Worm (Caenorhabditis elegans): ENCODE data around the gene C23G10.5.

DNA sequence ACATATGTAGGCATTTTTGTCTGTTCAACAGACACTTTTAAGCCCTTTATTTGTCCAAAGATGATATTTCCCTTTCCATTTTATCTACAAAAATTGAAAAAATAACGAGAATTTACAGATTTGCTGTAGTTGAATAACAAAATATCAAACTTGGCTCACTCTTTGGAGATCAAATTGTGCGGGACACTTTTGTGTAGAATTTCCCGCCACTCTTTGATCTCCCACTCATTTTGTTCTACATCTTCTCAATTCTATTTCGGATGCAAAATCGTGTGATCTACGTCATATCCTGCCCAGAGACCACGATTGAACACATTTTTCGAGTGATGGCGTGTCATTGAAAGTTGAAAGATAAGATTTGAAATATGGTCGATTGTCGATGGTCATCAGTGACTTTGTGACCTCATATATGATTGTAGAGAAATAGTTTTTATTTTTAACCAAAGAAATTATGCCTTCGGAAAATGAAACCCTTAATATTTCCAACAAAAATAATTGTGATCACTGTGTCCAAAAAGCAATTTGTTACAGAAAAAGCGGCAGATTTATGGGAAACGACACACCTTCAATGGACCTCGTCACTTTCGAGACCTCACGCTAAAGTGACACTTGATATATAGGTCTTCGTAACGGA lies 26.0 kb downstream of the C23G10.5 start, which contains the start of gene hot-4:
- TF ChIP-seq pha-4 (tag; optimal IDR thresholded peaks at IDR 0.05) (no peak), pqm-1 (tag; optimal IDR thresholded peaks at IDR 0.05) (no peak), ceh-82 (tag; optimal IDR thresholded peaks at IDR 0.05) (no peak)

Measured in whole organism, L3 larva.